Worm (Caenorhabditis elegans): ENCODE measurements around the gene F11E6.11.
A peak's percentile ranks its signal among the peaks of the same experiment; 100 is the strongest.

ce11 chrIV:17461222-17461707 lies 18.6 kb downstream of the F11E6.11 start, which contains the start of gene rif-1.1:
- TF ChIP-seq lin-13 (GFP tag; optimal IDR thresholded peaks at IDR 0.05) (no peak), nhr-48 (tag; optimal IDR thresholded peaks at IDR 0.05) (no peak), snpc-4 (tag; optimal IDR thresholded peaks at IDR 0.05) (no peak), unc-130 (GFP tag; optimal IDR thresholded peaks at IDR 0.05) (peak; percentile 47), mxl-2 (GFP tag; conservative IDR thresholded peaks at IDR 0.05) (no peak), zip-2 (tag; optimal IDR thresholded peaks at IDR 0.05) (no peak), hlh-30 (tag; optimal IDR thresholded peaks at IDR 0.05; ENCODE audit: insufficient read depth) (no peak), fos-1 (tag; optimal IDR thresholded peaks at IDR 0.05) (no peak), lin-39 (tag; optimal IDR thresholded peaks at IDR 0.05) (no peak), nhr-76 (tag; optimal IDR thresholded peaks at IDR 0.05) (no peak), mep-1 (tag; optimal IDR thresholded peaks at IDR 0.05) (no peak)

Measured in whole organism, L4 larva.